Fruit fly (Drosophila melanogaster) whole organism, embryonic: ENCODE results near the gene CG14339.

ENCODE experiments used
- Abd-B ChIP-seq: fragments of 200-800 bp; sonication (Bioruptor generic); optimal IDR thresholded peaks from 2 replicates; lab custom pipeline; 2018; ENCODE audit warnings: missing biosample characterization, mild to moderate bottlenecking, missing genetic modification characterization, moderate library complexity
- B-H1 ChIP-seq: fragments of 200-800 bp; sonication (Bioruptor generic); IDR thresholded peaks from 3 replicates; pipeline ENCODE4 v1.3.6; 2022; ENCODE audit warnings: missing biosample characterization, missing genetic modification characterization
- B-H2 ChIP-seq: fragments of 200-800 bp; sonication (Bioruptor generic); optimal IDR thresholded peaks from 2 replicates; lab custom pipeline; 2018; ENCODE audit warnings: missing biosample characterization, mild to moderate bottlenecking, missing genetic modification characterization
- Bdp1 ChIP-seq: fragments of 200-800 bp; sonication (Bioruptor generic); optimal IDR thresholded peaks from 3 replicates; lab custom pipeline; 2016; ENCODE audit warnings: missing biosample characterization, missing genetic modification characterization
- CG15073 ChIP-seq: fragments of 200-800 bp; sonication (Bioruptor generic); optimal IDR thresholded peaks from 2 replicates; lab custom pipeline; 2016; ENCODE audit warnings: missing biosample characterization, missing genetic modification characterization
- CG15601 ChIP-seq: fragments of 200-800 bp; sonication (Bioruptor generic); optimal IDR thresholded peaks from 3 replicates; lab custom pipeline; 2019; ENCODE audit warnings: missing biosample characterization, mild to moderate bottlenecking, missing genetic modification characterization, moderate library complexity
- CG17912 ChIP-seq: fragments of 200-800 bp; sonication (Bioruptor generic); optimal IDR thresholded peaks from 2 replicates; lab custom pipeline; 2018; ENCODE audit warnings: missing biosample characterization, mild to moderate bottlenecking, missing genetic modification characterization
- CG18599 ChIP-seq: fragments of 200-800 bp; sonication (Bioruptor generic); optimal IDR thresholded peaks from 3 replicates; lab custom pipeline; 2017; ENCODE audit warnings: missing biosample characterization, missing genetic modification characterization, mild to moderate bottlenecking, moderate library complexity, missing genetic modification reagents
- CG2116 ChIP-seq: fragments of 200-800 bp; sonication (Bioruptor generic); optimal IDR thresholded peaks from 3 replicates; lab custom pipeline; 2018; ENCODE audit warnings: missing biosample characterization, mild to moderate bottlenecking, missing genetic modification characterization
- CG2202 ChIP-seq: fragments of 200-800 bp; sonication (Bioruptor generic); optimal IDR thresholded peaks from 2 replicates; lab custom pipeline; 2018; ENCODE audit warnings: missing biosample characterization, mild to moderate bottlenecking, missing genetic modification characterization
- CG32772 ChIP-seq: fragments of 200-800 bp; sonication (Bioruptor generic); IDR thresholded peaks from 2 replicates; pipeline ENCODE4 v1.3.6; 2022; ENCODE audit warnings: missing biosample characterization, missing genetic modification characterization
- CG34376 ChIP-seq: fragments of 200-800 bp; sonication (Bioruptor generic); optimal IDR thresholded peaks from 2 replicates; lab custom pipeline; 2018; ENCODE audit warnings: missing biosample characterization, mild to moderate bottlenecking, missing genetic modification characterization
- CG3995 ChIP-seq: fragments of 200-800 bp; sonication (Bioruptor generic); optimal IDR thresholded peaks from 3 replicates; lab custom pipeline; 2016; ENCODE audit warnings: missing biosample characterization, missing genetic modification characterization
- CG4404 ChIP-seq: fragments of 200-800 bp; sonication (Bioruptor generic); IDR thresholded peaks from 2 replicates; pipeline ENCODE4 v1.3.6; 2022; ENCODE audit warnings: missing biosample characterization, missing genetic modification characterization
- CG6854 ChIP-seq: fragments of 200-800 bp; sonication (Bioruptor generic); optimal IDR thresholded peaks from 3 replicates; lab custom pipeline; 2017; ENCODE audit warnings: missing biosample characterization, mild to moderate bottlenecking, missing genetic modification characterization
- CG7372 ChIP-seq: fragments of 200-800 bp; sonication (Bioruptor generic); IDR thresholded peaks from 2 replicates; pipeline ENCODE4 v1.3.6; 2022; ENCODE audit warnings: missing biosample characterization, missing genetic modification characterization
- CG9797 ChIP-seq: fragments of 200-800 bp; sonication (Bioruptor generic); optimal IDR thresholded peaks from 3 replicates; lab custom pipeline; 2018; ENCODE audit warnings: missing biosample characterization, mild to moderate bottlenecking, missing genetic modification characterization
- Chrac-16 ChIP-seq: fragments of 200-800 bp; sonication (Bioruptor generic); optimal IDR thresholded peaks from 3 replicates; lab custom pipeline; 2016; ENCODE audit warnings: missing biosample characterization, missing genetic modification characterization
- CoRest ChIP-seq: fragments of 200-800 bp; sonication (Bioruptor generic); optimal IDR thresholded peaks from 3 replicates; lab custom pipeline; 2018; ENCODE audit warnings: missing biosample characterization, mild to moderate bottlenecking, missing genetic modification characterization, moderate library complexity
- Dbx ChIP-seq: fragments of 200-800 bp; sonication (Bioruptor generic); IDR thresholded peaks from 3 replicates; pipeline ENCODE4 v1.3.6; 2022; ENCODE audit warnings: missing biosample characterization, missing genetic modification characterization
- Deaf1 ChIP-seq: fragments of 200-800 bp; optimal IDR thresholded peaks from 3 replicates; lab custom pipeline; 2019; ENCODE audit warnings: missing biosample characterization, mild to moderate bottlenecking, missing genetic modification characterization, moderate library complexity
- Dll ChIP-seq: fragments of 200-800 bp; sonication (Bioruptor generic); IDR thresholded peaks from 4 replicates; pipeline ENCODE4 v1.3.6; 2022; ENCODE audit warnings: missing biosample characterization, missing genetic modification characterization; ENCODE audit not compliant: partially characterized antibody
- Ets97D ChIP-seq: fragments of 200-800 bp; sonication (Bioruptor generic); optimal IDR thresholded peaks from 3 replicates; lab custom pipeline; 2016; ENCODE audit warnings: missing biosample characterization, missing genetic modification characterization
- HmgZ ChIP-seq: fragments of 200-800 bp; sonication (Bioruptor generic); optimal IDR thresholded peaks from 2 replicates; lab custom pipeline; 2018; ENCODE audit warnings: missing biosample characterization, mild to moderate bottlenecking, missing genetic modification characterization
- Hmx ChIP-seq: fragments of 200-800 bp; sonication (Bioruptor generic); optimal IDR thresholded peaks from 2 replicates; lab custom pipeline; 2016; ENCODE audit warnings: missing biosample characterization, missing genetic modification characterization
- Hr3 ChIP-seq: fragments of 200-800 bp; sonication (Bioruptor generic); optimal IDR thresholded peaks from 3 replicates; lab custom pipeline; 2016; ENCODE audit warnings: missing biosample characterization, missing genetic modification characterization
- MESR4 ChIP-seq: fragments of 200-800 bp; sonication (Bioruptor generic); optimal IDR thresholded peaks from 2 replicates; lab custom pipeline; 2018; ENCODE audit warnings: missing biosample characterization, mild to moderate bottlenecking, missing genetic modification characterization, moderate library complexity
- Max ChIP-seq: fragments of 200-800 bp; sonication (Bioruptor generic); optimal IDR thresholded peaks from 2 replicates; lab custom pipeline; 2016; ENCODE audit warnings: missing biosample characterization, mild to moderate bottlenecking, missing genetic modification characterization
- Pdp1 ChIP-seq, 2 experiments: fragments of 200-800 bp; sonication (Bioruptor generic); optimal IDR thresholded peaks; 3 replicates each; lab custom pipeline; 2016; ENCODE audit warnings: missing biosample characterization in 2 of 2, missing genetic modification characterization in 2 of 2, mild to moderate bottlenecking in 1 of 2, moderate library complexity in 1 of 2
- Spps ChIP-seq: fragments of 200-800 bp; sonication (Bioruptor generic); optimal IDR thresholded peaks from 2 replicates; lab custom pipeline; 2018; ENCODE audit warnings: missing biosample characterization, mild to moderate bottlenecking, missing genetic modification characterization
- Ssrp ChIP-seq: fragments of 200-800 bp; sonication (Bioruptor generic); optimal IDR thresholded peaks from 2 replicates; lab custom pipeline; 2018; ENCODE audit warnings: missing biosample characterization, mild to moderate bottlenecking, missing genetic modification characterization, moderate library complexity
- YL-1 ChIP-seq: fragments of 200-800 bp; sonication (Bioruptor generic); optimal IDR thresholded peaks from 3 replicates; lab custom pipeline; 2017; ENCODE audit warnings: missing biosample characterization, mild to moderate bottlenecking, missing genetic modification characterization
- ac ChIP-seq: fragments of 200-800 bp; sonication (Bioruptor generic); optimal IDR thresholded peaks from 3 replicates; lab custom pipeline; 2017; ENCODE audit warnings: missing biosample characterization, mild to moderate bottlenecking, missing genetic modification characterization
- ara ChIP-seq: fragments of 200-800 bp; sonication (Bioruptor generic); IDR thresholded peaks from 2 replicates; pipeline ENCODE4 v1.3.6; 2022; ENCODE audit warnings: missing biosample characterization, missing genetic modification characterization
- ase ChIP-seq: fragments of 200-800 bp; sonication (Bioruptor generic); IDR thresholded peaks from 3 replicates; pipeline ENCODE4 v1.3.6; 2022; ENCODE audit warnings: missing biosample characterization, missing genetic modification characterization
- ash1 ChIP-seq: fragments of 200-800 bp; sonication (Bioruptor generic); optimal IDR thresholded peaks from 2 replicates; lab custom pipeline; 2018; ENCODE audit warnings: missing biosample characterization, mild to moderate bottlenecking, missing genetic modification characterization
- cg ChIP-seq: fragments of 200-800 bp; sonication (Bioruptor generic); optimal IDR thresholded peaks from 3 replicates; lab custom pipeline; 2019; ENCODE audit warnings: missing biosample characterization, mild to moderate bottlenecking, missing genetic modification characterization, moderate library complexity
- ems ChIP-seq: fragments of 200-800 bp; sonication (Bioruptor generic); optimal IDR thresholded peaks from 3 replicates; lab custom pipeline; 2016; ENCODE audit warnings: missing biosample characterization, missing genetic modification characterization
- eyg ChIP-seq: fragments of 200-800 bp; sonication (Bioruptor generic); optimal IDR thresholded peaks from 3 replicates; lab custom pipeline; 2016; ENCODE audit warnings: missing biosample characterization, missing genetic modification characterization
- gsb ChIP-seq: fragments of 200-800 bp; sonication (Bioruptor generic); IDR thresholded peaks from 2 replicates; pipeline ENCODE4 v1.3.6; 2022; ENCODE audit warnings: missing biosample characterization, missing genetic modification characterization
- knrl ChIP-seq: fragments of 200-800 bp; sonication (Bioruptor generic); IDR thresholded peaks from 3 replicates; pipeline ENCODE4 v1.3.6; 2022; ENCODE audit warnings: missing biosample characterization, missing genetic modification characterization; ENCODE audit not compliant: partially characterized antibody
- lab ChIP-seq: fragments of 200-800 bp; sonication (Bioruptor generic); optimal IDR thresholded peaks from 3 replicates; lab custom pipeline; 2017; ENCODE audit warnings: missing biosample characterization, missing genetic modification characterization, mild to moderate bottlenecking, moderate library complexity, missing genetic modification reagents
- mirr ChIP-seq: fragments of 200-800 bp; sonication (Bioruptor generic); optimal IDR thresholded peaks from 3 replicates; lab custom pipeline; 2018; ENCODE audit warnings: missing biosample characterization, mild to moderate bottlenecking, missing genetic modification characterization
- phol ChIP-seq: fragments of 200-800 bp; sonication (Bioruptor generic); optimal IDR thresholded peaks from 3 replicates; lab custom pipeline; 2018; ENCODE audit warnings: missing biosample characterization, mild to moderate bottlenecking, missing genetic modification characterization, moderate library complexity
- repo ChIP-seq: fragments of 200-800 bp; sonication (Bioruptor generic); optimal IDR thresholded peaks from 2 replicates; lab custom pipeline; 2016; ENCODE audit warnings: missing biosample characterization, missing genetic modification characterization
- ro ChIP-seq: fragments of 200-800 bp; sonication (Bioruptor generic); IDR thresholded peaks from 2 replicates; pipeline ENCODE4 v1.3.6; 2022; ENCODE audit warnings: missing biosample characterization, missing genetic modification characterization
- schlank ChIP-seq: fragments of 200-800 bp; sonication (Bioruptor generic); optimal IDR thresholded peaks from 2 replicates; lab custom pipeline; 2018; ENCODE audit warnings: missing biosample characterization, mild to moderate bottlenecking, missing genetic modification characterization
- sens ChIP-seq: fragments of 200-800 bp; sonication (Bioruptor generic); peaks from one replicate; lab custom pipeline; 2016; ENCODE audit warnings: missing biosample characterization, missing genetic modification characterization
- slbo ChIP-seq: fragments of 200-800 bp; sonication (Bioruptor generic); IDR thresholded peaks from 2 replicates; pipeline ENCODE4 v1.3.6; 2022; ENCODE audit warnings: missing biosample characterization, missing genetic modification characterization
- tin ChIP-seq: fragments of 200-800 bp; sonication (Bioruptor generic); optimal IDR thresholded peaks from 3 replicates; lab custom pipeline; 2016; ENCODE audit warnings: missing biosample characterization, missing genetic modification characterization
- zen ChIP-seq: fragments of 200-800 bp; sonication (Bioruptor generic); optimal IDR thresholded peaks from 3 replicates; lab custom pipeline; 2018; ENCODE audit warnings: missing biosample characterization, mild to moderate bottlenecking, missing genetic modification characterization, moderate library complexity

Gene CG14339

dm6 chr2L:1080802-1081464, 27.4 kb upstream of the CG14339 start, which contains the start of gene Atg4a (continued):
- TF ChIP-seq CG4404 (GFP tag; lab: Robert Waterston, UW): no peak
- TF ChIP-seq Ets97D (GFP tag; lab: Kevin White, UChicago): no peak
- no peak for TF ChIP-seq phol (tag; lab: Kevin White, UChicago)
- no peak for TF ChIP-seq Hmx
- no peak for TF ChIP-seq gsb (GFP tag; lab: Robert Waterston, UW)
- TF ChIP-seq schlank (tag; lab: Kevin White, UChicago): no peak
- TF ChIP-seq knrl (GFP tag; lab: Robert Waterston, UW): no peak
- TF ChIP-seq B-H1: no peak
- TF ChIP-seq CG15073 (GFP tag; lab: Kevin White, UChicago): no peak
- no peak for TF ChIP-seq lab (GFP tag; lab: Kevin White, UChicago)
- TF ChIP-seq HmgZ (tag; lab: Kevin White, UChicago): peak; percentile 1
- no peak for TF ChIP-seq Max
- TF ChIP-seq YL-1 (GFP tag; lab: Kevin White, UChicago): peak; percentile 64
- no peak for TF ChIP-seq cg (GFP tag; lab: Kevin White, UChicago)
- TF ChIP-seq ro (GFP tag; lab: Robert Waterston, UW): no peak
- no peak for TF ChIP-seq CG6854 (GFP tag; lab: Kevin White, UChicago)
- no peak for TF ChIP-seq Chrac-16 (GFP tag; lab: Kevin White, UChicago)
- TF ChIP-seq Dll (GFP tag; lab: Robert Waterston, UW): 0 out of 4 replicates have a peak, but pooled peaks have one; percentile 30
- TF ChIP-seq ase (GFP tag; lab: Robert Waterston, UW): no peak
- TF ChIP-seq Pdp1 (GFP tag; optimal IDR thresholded peaks at IDR 0.05; lab: Kevin White, UChicago): peak in 1 of 2 experiments; percentile 74
- no peak for TF ChIP-seq ash1 (GFP tag; lab: Kevin White, UChicago)
- TF ChIP-seq CG7372 (GFP tag; lab: Robert Waterston, UW): no peak
- no peak for TF ChIP-seq CG2116 (GFP tag; lab: Kevin White, UChicago)
- TF ChIP-seq tin (GFP tag; lab: Kevin White, UChicago): no peak
- TF ChIP-seq ems (GFP tag; lab: Kevin White, UChicago): no peak
- TF ChIP-seq CG3995: no peak
- no peak for TF ChIP-seq zen (tag; lab: Kevin White, UChicago)
- no peak for TF ChIP-seq mirr (GFP tag; lab: Kevin White, UChicago)
- TF ChIP-seq ara (GFP tag; lab: Robert Waterston, UW): no peak
- TF ChIP-seq CG32772 (GFP tag; lab: Robert Waterston, UW): no peak
- TF ChIP-seq repo: no peak
- no peak for TF ChIP-seq Dbx
- TF ChIP-seq eyg: no peak
- TF ChIP-seq CG17912 (GFP tag; lab: Kevin White, UChicago): no peak
- TF ChIP-seq Hr3 (GFP tag; lab: Kevin White, UChicago): no peak
- no peak for TF ChIP-seq Spps (tag; lab: Kevin White, UChicago)
- TF ChIP-seq CoRest (tag; lab: Kevin White, UChicago): no peak
- no peak for TF ChIP-seq CG15601
- peak; percentile 21 for TF ChIP-seq CG34376
- TF ChIP-seq Ssrp (tag; lab: Kevin White, UChicago): no peak
- no peak for TF ChIP-seq Abd-B (GFP tag; lab: Kevin White, UChicago)
- TF ChIP-seq MESR4 (GFP tag; lab: Kevin White, UChicago): peak; percentile 80
- no peak for TF ChIP-seq Bdp1 (GFP tag; lab: Kevin White, UChicago)
- no peak for TF ChIP-seq ac (GFP tag; lab: Kevin White, UChicago)
- TF ChIP-seq CG18599: no peak
- TF ChIP-seq B-H2 (GFP tag; lab: Kevin White, UChicago): no peak
- no peak for TF ChIP-seq sens (GFP tag; lab: Kevin White, UChicago)
- peak; percentile 67 for TF ChIP-seq CG9797 (GFP tag; lab: Kevin White, UChicago)
- no peak for TF ChIP-seq CG2202 (tag; lab: Kevin White, UChicago)
- TF ChIP-seq slbo (GFP tag; lab: Robert Waterston, UW): no peak
- no peak for TF ChIP-seq Deaf1 (tag; lab: Kevin White, UChicago)
